Worm (Caenorhabditis elegans): ENCODE results near the gene syx-5.

syx-5 gene

DNA sequence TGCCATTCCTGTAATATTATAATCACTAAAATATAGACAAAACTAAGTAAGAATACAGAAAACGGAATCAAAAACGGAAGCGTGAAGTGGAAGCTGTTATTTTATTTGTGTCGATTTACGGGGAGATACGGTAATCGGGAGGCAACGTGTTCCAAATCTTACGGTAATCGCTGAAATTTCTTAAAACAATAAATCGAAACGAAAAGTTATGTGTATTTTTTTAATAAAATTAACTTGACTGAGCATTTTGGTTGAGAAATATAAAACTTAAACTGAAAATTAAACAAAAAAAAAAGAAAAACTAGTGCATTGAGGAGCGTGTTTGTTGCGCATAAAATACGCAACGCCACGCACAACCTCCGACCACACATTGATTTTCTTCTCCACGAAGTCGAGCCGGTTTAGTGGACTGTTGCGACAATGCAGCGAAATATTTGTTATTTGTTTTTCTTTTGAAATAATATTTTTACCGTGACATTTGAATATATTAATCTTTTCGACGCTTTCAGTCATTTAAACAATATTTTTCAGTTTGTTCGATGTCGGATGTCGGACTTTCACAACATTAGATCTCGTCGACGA lies at the start of gene syx-5, which contains the start of gene F55A11.1:
Gene syx-5, plus strand, starts transcription at position 532 of the 582 bp plus-strand sequence.
Gene F55A11.1, minus strand, starts transcription at position 13 of the 582 bp plus-strand sequence.
- TF ChIP-seq unc-39 (tag; optimal IDR thresholded peaks at IDR 0.05), result no peak
- TF ChIP-seq lin-29 (GFP tag; IDR thresholded peaks at IDR 0.05), result peak; percentile 54; the same call in 1 of the 2 replicates
- peak in 1 of 2 experiments; percentile 84 for TF ChIP-seq mdl-1 (tag; optimal IDR thresholded peaks at IDR 0.05)
- TF ChIP-seq lin-13 (GFP tag; optimal IDR thresholded peaks at IDR 0.05), result peak; percentile 71
- peak; percentile 57 for TF ChIP-seq mes-2 (tag; optimal IDR thresholded peaks at IDR 0.05; ENCODE audit: poor library complexity, severe bottlenecking)
- TF ChIP-seq dpl-1 (GFP tag; optimal IDR thresholded peaks at IDR 0.05), result peak; percentile 71
- peak; percentile 79 for TF ChIP-seq lin-38 (GFP tag; IDR thresholded peaks at IDR 0.05)
- peak; percentile 12 for TF ChIP-seq zfp-2 (tag; optimal IDR thresholded peaks at IDR 0.05)
- TF ChIP-seq zfp-3 (GFP tag; conservative IDR thresholded peaks at IDR 0.05), result peak; percentile 71; the same call in 1 of the 2 replicates
- peak; percentile 50 for TF ChIP-seq nhr-11 (tag; optimal IDR thresholded peaks at IDR 0.05)
- peak; percentile 84 for TF ChIP-seq R02D3.7 (tag; optimal IDR thresholded peaks at IDR 0.05)
- 0 out of 2 replicates have a peak, but pooled peaks have one; percentile 43 for TF ChIP-seq lin-1 (GFP tag; IDR thresholded peaks at IDR 0.05)
- no peak for TF ChIP-seq zip-11 (GFP tag; IDR thresholded peaks at IDR 0.05)
- TF ChIP-seq madf-5 (GFP tag; IDR thresholded peaks at IDR 0.05), result no peak
- TF ChIP-seq rbr-2 (tag; optimal IDR thresholded peaks at IDR 0.05), result peak; percentile 90
- no peak for TF ChIP-seq ZK337.2 (GFP tag; IDR thresholded peaks at IDR 0.05)
- TF ChIP-seq unc-130 (GFP tag; optimal IDR thresholded peaks at IDR 0.05), result peak; percentile 18
- TF ChIP-seq nhr-42 (GFP tag; IDR thresholded peaks at IDR 0.05), result peak; percentile 76; the same call in 1 of the 2 replicates
- peak; percentile 78 for TF ChIP-seq spr-3 (GFP tag; optimal IDR thresholded peaks at IDR 0.05)
- peak; percentile 87 for TF ChIP-seq T20F7.1 (GFP tag; optimal IDR thresholded peaks at IDR 0.05)
- TF ChIP-seq nhr-10 (tag; optimal IDR thresholded peaks at IDR 0.05), result no peak
- TF ChIP-seq arid-1 (GFP tag; conservative IDR thresholded peaks at IDR 0.05), result 0 out of 2 replicates have a peak, but pooled peaks have one; percentile 21
- no peak for TF ChIP-seq F44E2.7 (GFP tag; IDR thresholded peaks at IDR 0.05)
- peak; percentile 78 for TF ChIP-seq hlh-30 (tag; optimal IDR thresholded peaks at IDR 0.05; ENCODE audit: insufficient read depth)
- TF ChIP-seq zip-2 (tag; optimal IDR thresholded peaks at IDR 0.05), result peak; percentile 33
- 0 out of 2 replicates have a peak, but pooled peaks have one; percentile 9 for TF ChIP-seq snpc-1.2 (GFP tag; IDR thresholded peaks at IDR 0.05)
- TF ChIP-seq nhr-6 (tag; optimal IDR thresholded peaks at IDR 0.05), result peak; percentile 59
- TF ChIP-seq php-3 (GFP tag; IDR thresholded peaks at IDR 0.05), result peak; percentile 64
- TF ChIP-seq spr-1 (tag; optimal IDR thresholded peaks at IDR 0.05), result peak; percentile 90
- TF ChIP-seq egl-43 (GFP tag; IDR thresholded peaks at IDR 0.05), result 0 out of 2 replicates have a peak, but pooled peaks have one; percentile 48
- TF ChIP-seq saeg-2 (GFP tag; IDR thresholded peaks at IDR 0.05), result peak; percentile 69; the same call in 1 of the 2 replicates
- peak; percentile 90 for TF ChIP-seq nhr-102 (tag; optimal IDR thresholded peaks at IDR 0.05)
- peak; percentile 32; the same call in 1 of the 2 replicates for TF ChIP-seq vab-7 (GFP tag; IDR thresholded peaks at IDR 0.05)
- peak; percentile 7 for TF ChIP-seq pqm-1 (tag; optimal IDR thresholded peaks at IDR 0.05)
- TF ChIP-seq dmd-8 (GFP tag; IDR thresholded peaks at IDR 0.05), result no peak
- peak; percentile 78 for TF ChIP-seq F10B5.3 (tag; optimal IDR thresholded peaks at IDR 0.05)
- no peak for TF ChIP-seq snpc-4 (tag; optimal IDR thresholded peaks at IDR 0.05)
- TF ChIP-seq hmg-1.1 (GFP tag; IDR thresholded peaks at IDR 0.05), result peak; percentile 95
- peak; percentile 43 for TF ChIP-seq nhr-28 (tag; optimal IDR thresholded peaks at IDR 0.05)
- peak; percentile 76 for TF ChIP-seq fkh-10 (GFP tag; optimal IDR thresholded peaks at IDR 0.05)
- TF ChIP-seq F49E8.2 (tag; optimal IDR thresholded peaks at IDR 0.05; ENCODE audit: borderline replicate concordance), result peak; percentile 9
- peak; percentile 89 for TF ChIP-seq mep-1 (tag; optimal IDR thresholded peaks at IDR 0.05)
- TF ChIP-seq T26A8.4 (GFP tag; IDR thresholded peaks at IDR 0.05), result peak; percentile 85
- peak; percentile 22 to 63 for TF ChIP-seq hif-1 (tag; optimal IDR thresholded peaks at IDR 0.05)
- peak; percentile 81 for TF ChIP-seq ctbp-1 (GFP tag; IDR thresholded peaks at IDR 0.05)
- TF ChIP-seq aha-1 (tag), result no peak
- TF ChIP-seq daf-16 (GFP tag; optimal IDR thresholded peaks at IDR 0.05), result peak; percentile 50 to 89
- peak; percentile 58 for TF ChIP-seq daf-16 (tag; optimal IDR thresholded peaks at IDR 0.05)
- TF ChIP-seq dve-1 (tag; optimal IDR thresholded peaks at IDR 0.05; ENCODE audit: insufficient read depth), result peak; percentile 85
- peak; percentile 87 for TF ChIP-seq nhr-48 (tag; optimal IDR thresholded peaks at IDR 0.05)
